Fruit fly (Drosophila melanogaster) whole organism, embryonic: Measurements from ENCODE around the gene Sptz.

ENCODE experiments used
- ATbp ChIP-seq: fragments of 200-800 bp; sonication (Bioruptor generic); optimal IDR thresholded peaks from 2 replicates; lab custom pipeline; 2017; ENCODE audit warnings: missing biosample characterization, mild to moderate bottlenecking, missing genetic modification characterization, missing genetic modification reagents
- CG10565 ChIP-seq: fragments of 200-800 bp; sonication (Bioruptor generic); optimal IDR thresholded peaks from 3 replicates; lab custom pipeline; 2016; ENCODE audit warnings: missing biosample characterization, mild to moderate bottlenecking, missing genetic modification characterization
- CG10654 ChIP-seq: fragments of 200-800 bp; sonication (Bioruptor generic); optimal IDR thresholded peaks from 2 replicates; lab custom pipeline; 2016; ENCODE audit warnings: missing biosample characterization, missing genetic modification characterization
- CG12071 ChIP-seq: fragments of 200-800 bp; sonication (Bioruptor generic); optimal IDR thresholded peaks from 3 replicates; lab custom pipeline; 2018; ENCODE audit warnings: missing biosample characterization, mild to moderate bottlenecking, missing genetic modification characterization
- CG1233 ChIP-seq: fragments of 200-800 bp; sonication (Bioruptor generic); optimal IDR thresholded peaks from 4 replicates; lab custom pipeline; 2018; ENCODE audit warnings: missing biosample characterization, mild to moderate bottlenecking, missing genetic modification characterization
- CG13775 ChIP-seq: fragments of 200-800 bp; sonication (Bioruptor generic); optimal IDR thresholded peaks from 3 replicates; lab custom pipeline; 2017; ENCODE audit warnings: missing biosample characterization, mild to moderate bottlenecking, missing genetic modification characterization
- CG1647 ChIP-seq: fragments of 200-800 bp; sonication (Bioruptor generic); optimal IDR thresholded peaks from 3 replicates; lab custom pipeline; 2016; ENCODE audit warnings: missing biosample characterization, missing genetic modification characterization
- CG17359 ChIP-seq: fragments of 200-800 bp; sonication (Bioruptor generic); optimal IDR thresholded peaks from 3 replicates; lab custom pipeline; 2018; ENCODE audit warnings: missing biosample characterization, mild to moderate bottlenecking, missing genetic modification characterization, moderate library complexity
- CG17829 ChIP-seq: fragments of 200-800 bp; optimal IDR thresholded peaks from 2 replicates; lab custom pipeline; 2019; ENCODE audit warnings: missing biosample characterization, mild to moderate bottlenecking, missing genetic modification characterization, moderate library complexity
- CG18476 ChIP-seq: fragments of 200-800 bp; sonication (Bioruptor generic); optimal IDR thresholded peaks from 2 replicates; lab custom pipeline; 2016; ENCODE audit warnings: missing biosample characterization, mild to moderate bottlenecking, missing genetic modification characterization
- CG2712 ChIP-seq: fragments of 200-800 bp; optimal IDR thresholded peaks from 3 replicates; lab custom pipeline; 2019; ENCODE audit warnings: missing biosample characterization, mild to moderate bottlenecking, missing genetic modification characterization, moderate library complexity
- CG34376 ChIP-seq: fragments of 200-800 bp; sonication (Bioruptor generic); optimal IDR thresholded peaks from 2 replicates; lab custom pipeline; 2018; ENCODE audit warnings: missing biosample characterization, mild to moderate bottlenecking, missing genetic modification characterization
- CG3995 ChIP-seq: fragments of 200-800 bp; sonication (Bioruptor generic); optimal IDR thresholded peaks from 3 replicates; lab custom pipeline; 2016; ENCODE audit warnings: missing biosample characterization, missing genetic modification characterization
- CG4820 ChIP-seq: fragments of 200-800 bp; sonication (Bioruptor generic); optimal IDR thresholded peaks from 3 replicates; lab custom pipeline; 2016; ENCODE audit warnings: missing biosample characterization, missing genetic modification characterization
- CG5953 ChIP-seq: fragments of 200-800 bp; sonication (Bioruptor generic); IDR thresholded peaks from 2 replicates; pipeline ENCODE4 v1.3.6; 2022; ENCODE audit warnings: missing biosample characterization, missing genetic modification characterization
- CG6272 ChIP-seq: fragments of 200-800 bp; sonication (Bioruptor generic); IDR thresholded peaks from 2 replicates; pipeline ENCODE4 v1.3.6; 2022; ENCODE audit warnings: missing biosample characterization, missing genetic modification characterization
- CG6813 ChIP-seq: fragments of 200-800 bp; sonication (Bioruptor generic); optimal IDR thresholded peaks from 2 replicates; lab custom pipeline; 2017; ENCODE audit warnings: missing biosample characterization, missing genetic modification characterization, mild to moderate bottlenecking, moderate library complexity, missing genetic modification reagents
- CG8388 ChIP-seq: fragments of 200-800 bp; sonication (Bioruptor generic); optimal IDR thresholded peaks from 2 replicates; lab custom pipeline; 2019; ENCODE audit warnings: missing biosample characterization, mild to moderate bottlenecking, missing genetic modification characterization, moderate library complexity
- CrebB ChIP-seq: fragments of 200-800 bp; sonication (Bioruptor generic); optimal IDR thresholded peaks from 3 replicates; lab custom pipeline; 2018; ENCODE audit warnings: missing biosample characterization, mild to moderate bottlenecking, missing genetic modification characterization
- D19B ChIP-seq: fragments of 200-800 bp; sonication (Bioruptor generic); optimal IDR thresholded peaks from 2 replicates; lab custom pipeline; 2017; ENCODE audit warnings: missing biosample characterization, mild to moderate bottlenecking, missing genetic modification characterization
- Dfd ChIP-seq, 2 experiments: fragments of >200 bp; optimal IDR thresholded peaks; 2 replicates each; lab custom pipeline; 2017; ENCODE audit warnings: missing biosample characterization in 2 of 2, missing genetic modification characterization in 2 of 2
- E2f2 ChIP-seq: fragments of 200-800 bp; sonication (Bioruptor generic); IDR thresholded peaks from 2 replicates; pipeline ENCODE4 v1.3.6; 2022; ENCODE audit warnings: missing biosample characterization, missing genetic modification characterization
- HLHmδ ChIP-seq: fragments of 200-800 bp; sonication (Bioruptor generic); optimal IDR thresholded peaks from 2 replicates; lab custom pipeline; 2018; ENCODE audit warnings: missing biosample characterization, mild to moderate bottlenecking, missing genetic modification characterization, moderate library complexity
- Hmr ChIP-seq: fragments of 200-800 bp; sonication (Bioruptor generic); optimal IDR thresholded peaks from 3 replicates; lab custom pipeline; 2017; ENCODE audit warnings: mild to moderate bottlenecking, missing biosample characterization, missing genetic modification reagents, missing genetic modification characterization
- Lhr ChIP-seq: fragments of 200-800 bp; sonication (Bioruptor generic); optimal IDR thresholded peaks from 3 replicates; lab custom pipeline; 2017; ENCODE audit warnings: mild to moderate bottlenecking, missing biosample characterization, missing genetic modification reagents, missing genetic modification characterization
- NC2α ChIP-seq: fragments of 200-800 bp; sonication (Bioruptor generic); optimal IDR thresholded peaks from 2 replicates; lab custom pipeline; 2016; ENCODE audit warnings: missing biosample characterization, missing genetic modification characterization
- NK7.1 ChIP-seq: fragments of 200-800 bp; sonication (Bioruptor generic); optimal IDR thresholded peaks from 3 replicates; lab custom pipeline; 2016; ENCODE audit warnings: missing biosample characterization, missing genetic modification characterization
- Nf-YC ChIP-seq: fragments of 200-800 bp; optimal IDR thresholded peaks from 3 replicates; lab custom pipeline; 2019; ENCODE audit warnings: missing biosample characterization, mild to moderate bottlenecking, missing genetic modification characterization, moderate library complexity
- Ssrp ChIP-seq: fragments of 200-800 bp; sonication (Bioruptor generic); optimal IDR thresholded peaks from 2 replicates; lab custom pipeline; 2018; ENCODE audit warnings: missing biosample characterization, mild to moderate bottlenecking, missing genetic modification characterization, moderate library complexity
- TFAM ChIP-seq: fragments of 200-800 bp; sonication (Bioruptor generic); optimal IDR thresholded peaks from 2 replicates; lab custom pipeline; 2017; ENCODE audit warnings: missing biosample characterization, missing genetic modification characterization, inconsistent platforms
- Tbp ChIP-seq: fragments of >200 bp; optimal IDR thresholded peaks from 2 replicates; lab custom pipeline; 2018; ENCODE audit warnings: missing biosample characterization, missing genetic modification characterization
- al ChIP-seq: fragments of 200-800 bp; sonication (Bioruptor generic); IDR thresholded peaks from 2 replicates; pipeline ENCODE4 v1.3.6; 2022; ENCODE audit warnings: missing biosample characterization, missing genetic modification characterization
- ci ChIP-seq: fragments of 200-800 bp; sonication (Bioruptor generic); IDR thresholded peaks from 3 replicates; pipeline ENCODE4 v1.3.6; 2022; ENCODE audit warnings: missing biosample characterization, missing genetic modification characterization
- da ChIP-seq: fragments of 200-800 bp; sonication (Bioruptor generic); optimal IDR thresholded peaks from 2 replicates; lab custom pipeline; 2016; ENCODE audit warnings: missing biosample characterization, missing genetic modification characterization
- danr ChIP-seq: fragments of 200-800 bp; sonication (Bioruptor generic); IDR thresholded peaks from 2 replicates; pipeline ENCODE4 v1.3.6; 2022; ENCODE audit warnings: missing biosample characterization, missing genetic modification characterization
- ems ChIP-seq: fragments of 200-800 bp; sonication (Bioruptor generic); optimal IDR thresholded peaks from 3 replicates; lab custom pipeline; 2016; ENCODE audit warnings: missing biosample characterization, missing genetic modification characterization
- en ChIP-seq: fragments of 200-800 bp; sonication (Bioruptor generic); optimal IDR thresholded peaks from 2 replicates; lab custom pipeline; 2016; ENCODE audit warnings: missing biosample characterization, missing genetic modification characterization
- luna ChIP-seq: fragments of 200-800 bp; sonication (Bioruptor generic); optimal IDR thresholded peaks from 2 replicates; lab custom pipeline; 2016; ENCODE audit warnings: missing biosample characterization, missing genetic modification characterization
- nmo ChIP-seq: fragments of 200-800 bp; sonication (Bioruptor generic); optimal IDR thresholded peaks from 2 replicates; lab custom pipeline; 2018; ENCODE audit warnings: missing biosample characterization, mild to moderate bottlenecking, missing genetic modification characterization, moderate library complexity
- onecut ChIP-seq: fragments of 200-800 bp; sonication (Bioruptor generic); IDR thresholded peaks from 2 replicates; pipeline ENCODE4 v1.3.6; 2022; ENCODE audit warnings: missing biosample characterization, missing genetic modification characterization
- phol ChIP-seq: fragments of 200-800 bp; sonication (Bioruptor generic); optimal IDR thresholded peaks from 3 replicates; lab custom pipeline; 2018; ENCODE audit warnings: missing biosample characterization, mild to moderate bottlenecking, missing genetic modification characterization, moderate library complexity
- psq ChIP-seq: fragments of 200-800 bp; sonication (Bioruptor generic); optimal IDR thresholded peaks from 2 replicates; lab custom pipeline; 2017; ENCODE audit warnings: missing biosample characterization, missing genetic modification characterization
- scrt ChIP-seq: fragments of 200-800 bp; sonication (Bioruptor generic); optimal IDR thresholded peaks from 2 replicates; lab custom pipeline; 2018; ENCODE audit warnings: missing biosample characterization, mild to moderate bottlenecking, missing genetic modification characterization, moderate library complexity
- sens-2 ChIP-seq: fragments of 200-800 bp; sonication (Bioruptor generic); IDR thresholded peaks from 2 replicates; pipeline ENCODE4 v1.3.6; 2022; ENCODE audit warnings: missing biosample characterization, missing genetic modification characterization
- sna ChIP-seq: fragments of 200-800 bp; sonication (Bioruptor generic); IDR thresholded peaks from 2 replicates; pipeline ENCODE4 v1.3.6; 2022; ENCODE audit warnings: missing biosample characterization, missing genetic modification characterization; ENCODE audit not compliant: partially characterized antibody
- sr ChIP-seq: fragments of 200-800 bp; sonication (Bioruptor generic); IDR thresholded peaks from 3 replicates; pipeline ENCODE4 v1.3.6; 2022; ENCODE audit warnings: missing biosample characterization, missing genetic modification characterization
- stwl ChIP-seq: fragments of 200-800 bp; sonication (Bioruptor generic); optimal IDR thresholded peaks from 3 replicates; lab custom pipeline; 2018; ENCODE audit warnings: missing biosample characterization, mild to moderate bottlenecking, missing genetic modification characterization, moderate library complexity
- tx ChIP-seq: fragments of 200-800 bp; sonication (Bioruptor generic); optimal IDR thresholded peaks from 2 replicates; lab custom pipeline; 2016; ENCODE audit warnings: missing biosample characterization, missing genetic modification characterization
- usp ChIP-seq: fragments of >200 bp; optimal IDR thresholded peaks from 2 replicates; lab custom pipeline; 2017; ENCODE audit warnings: missing biosample characterization, missing genetic modification characterization
- wdn ChIP-seq: fragments of 200-800 bp; sonication (Bioruptor generic); IDR thresholded peaks from 2 replicates; pipeline ENCODE4 v1.3.6; 2022; ENCODE audit warnings: missing biosample characterization, missing genetic modification characterization
- zfh2 ChIP-seq: fragments of 200-800 bp; sonication (Bioruptor generic); optimal IDR thresholded peaks from 2 replicates; lab custom pipeline; 2016; ENCODE audit warnings: missing biosample characterization, missing genetic modification characterization

Sptz gene

dm6 chr3R:11421643-11422122 lies at the start of gene Sptz, which contains the start of gene ninaG:
Gene Sptz, plus strand, starts transcription at chr3R:11422092.
Gene ninaG, minus strand, starts transcription at chr3R:11421693.
- peak; percentile 97 for TF ChIP-seq zfh2
- TF ChIP-seq al (GFP tag; lab: Robert Waterston, UW): peak; percentile 94
- peak; percentile 83 for TF ChIP-seq wdn (GFP tag; lab: Robert Waterston, UW)
- TF ChIP-seq phol: peak; percentile 96
- no peak for TF ChIP-seq scrt (GFP tag; lab: Kevin White, UChicago)
- TF ChIP-seq CG10654 (GFP tag; lab: Kevin White, UChicago): peak; percentile 95
- TF ChIP-seq CG13775 (GFP tag; lab: Kevin White, UChicago): peak; percentile 94
- TF ChIP-seq Dfd (GFP tag; optimal IDR thresholded peaks at IDR 0.05; lab: Kevin White, UChicago): no peak
- TF ChIP-seq da (GFP tag; lab: Kevin White, UChicago): peak; percentile 86
- no peak for TF ChIP-seq usp (GFP tag; lab: Kevin White, UChicago)
- peak; percentile 85 for TF ChIP-seq Lhr (GFP tag; lab: Kevin White, UChicago)
- TF ChIP-seq CG34376 (GFP tag; lab: Kevin White, UChicago): peak; percentile 74
- peak; percentile 93 for TF ChIP-seq CG18476
- peak; percentile 61 for TF ChIP-seq TFAM (GFP tag; lab: Kevin White, UChicago)
- TF ChIP-seq ci (GFP tag; lab: Robert Waterston, UW): peak; percentile 91
- TF ChIP-seq NK7.1 (GFP tag; lab: Kevin White, UChicago): peak; percentile 70
- TF ChIP-seq Ssrp (tag; lab: Kevin White, UChicago): peak; percentile 94
- TF ChIP-seq CG12071 (GFP tag; lab: Kevin White, UChicago): peak; percentile 48
- peak; percentile 92 for TF ChIP-seq CG17359 (tag; lab: Kevin White, UChicago)
- TF ChIP-seq CG10565 (GFP tag; lab: Kevin White, UChicago): peak; percentile 78
- TF ChIP-seq Nf-YC: no peak
- peak; percentile 86 for TF ChIP-seq NC2α (GFP tag; lab: Kevin White, UChicago)
- TF ChIP-seq Hmr (GFP tag; lab: Kevin White, UChicago): peak; percentile 92
- TF ChIP-seq CG6272 (GFP tag; lab: Robert Waterston, UW): peak; percentile 97
- peak; percentile 85 for TF ChIP-seq sens-2 (GFP tag; lab: Robert Waterston, UW)
- peak; percentile 95 for TF ChIP-seq CG4820 (GFP tag; lab: Kevin White, UChicago)
- TF ChIP-seq CG1233 (GFP tag; lab: Kevin White, UChicago): peak; percentile 85
- TF ChIP-seq nmo: peak; percentile 95
- peak; percentile 74 for TF ChIP-seq luna (GFP tag; lab: Kevin White, UChicago)
- TF ChIP-seq psq (GFP tag; lab: Kevin White, UChicago): peak; percentile 84
- no peak for TF ChIP-seq Tbp (GFP tag; lab: Kevin White, UChicago)
- peak; percentile 87 for TF ChIP-seq CG5953 (GFP tag; lab: Robert Waterston, UW)
- TF ChIP-seq danr (GFP tag; lab: Robert Waterston, UW): peak; percentile 88
- TF ChIP-seq onecut: no peak; the same call in 1 of the 2 replicates
- TF ChIP-seq ATbp: no peak
- peak; percentile 94 for TF ChIP-seq CG2712 (tag; lab: Kevin White, UChicago)
- TF ChIP-seq CG3995 (GFP tag; lab: Kevin White, UChicago): peak; percentile 56
- peak; percentile 44; the same call in 1 of the 2 replicates for TF ChIP-seq sna
- TF ChIP-seq CG6813 (GFP tag; lab: Kevin White, UChicago): peak; percentile 69
- TF ChIP-seq D19B (GFP tag; lab: Kevin White, UChicago): peak; percentile 76
- TF ChIP-seq CG1647 (GFP tag; lab: Kevin White, UChicago): peak; percentile 95
- peak; percentile 85 for TF ChIP-seq CG8388
- peak; percentile 77 for TF ChIP-seq CrebB (tag; lab: Kevin White, UChicago)
- peak; percentile 93 for TF ChIP-seq E2f2
- TF ChIP-seq CG17829 (tag; lab: Kevin White, UChicago): peak; percentile 91
- no peak for TF ChIP-seq HLHmδ (GFP tag; lab: Kevin White, UChicago)
- TF ChIP-seq en (GFP tag; lab: Kevin White, UChicago): peak; percentile 80
- peak; percentile 94 for TF ChIP-seq tx
- TF ChIP-seq sr (GFP tag; lab: Robert Waterston, UW): peak; percentile 64; the same call in 1 of the 3 replicates
- peak; percentile 96 for TF ChIP-seq ems (GFP tag; lab: Kevin White, UChicago)
- TF ChIP-seq stwl: no peak
